Worm (Caenorhabditis elegans) whole organism, mixed stage, embryonic: ENCODE results near the gene F37C12.10.

Source experiments
- M03D4.4 ChIP-seq: sonication (generic microtip); optimal IDR thresholded peaks from 2 replicates; lab custom pipeline; 2017; ENCODE audit warnings: mild to moderate bottlenecking, missing genetic modification characterization, missing compliant biosample characterization
- bed-3 ChIP-seq: fragments of 200-800 bp; sonication (Bioruptor generic); optimal IDR thresholded peaks from 3 replicates; lab custom pipeline; 2018; ENCODE audit warnings: mild to moderate bottlenecking, missing genetic modification characterization, moderate library complexity, missing compliant biosample characterization
- blmp-1 ChIP-seq: fragments of 150-350 bp; optimal IDR thresholded peaks from 2 replicates; lab custom pipeline; 2014; ENCODE audit warnings: missing biosample characterization, missing genetic modification characterization
- ceh-39 ChIP-seq: fragments of 150-350 bp; optimal IDR thresholded peaks from 2 replicates; lab custom pipeline; 2014; ENCODE audit warnings: missing biosample characterization, missing genetic modification characterization
- ceh-43 ChIP-seq: fragments of 200-800 bp; sonication (Bioruptor generic); optimal IDR thresholded peaks from 2 replicates; lab custom pipeline; 2018; ENCODE audit warnings: mild to moderate bottlenecking, missing genetic modification characterization, moderate library complexity, missing compliant biosample characterization
- ceh-83 ChIP-seq: fragments of 200-800 bp; sonication (Bioruptor generic); optimal IDR thresholded peaks from 2 replicates; lab custom pipeline; 2018; ENCODE audit warnings: mild to moderate bottlenecking, missing genetic modification characterization, missing compliant biosample characterization
- ces-1 ChIP-seq: fragments of 150-350 bp; optimal IDR thresholded peaks from 2 replicates; lab custom pipeline; 2014; ENCODE audit warnings: missing biosample characterization, missing genetic modification reagents, missing genetic modification characterization
- cnd-1 ChIP-seq: fragments of 200-800 bp; sonication (Bioruptor generic); optimal IDR thresholded peaks from 2 replicates; lab custom pipeline; 2018; ENCODE audit warnings: mild to moderate bottlenecking, missing genetic modification characterization, missing compliant biosample characterization
- drap-1 ChIP-seq: fragments of 200-800 bp; sonication (Bioruptor generic); optimal IDR thresholded peaks from 3 replicates; lab custom pipeline; 2018; ENCODE audit warnings: mild to moderate bottlenecking, missing genetic modification characterization, missing compliant biosample characterization
- elt-1 ChIP-seq: sonication (generic microtip); optimal IDR thresholded peaks from 2 replicates; lab custom pipeline; 2017; ENCODE audit warnings: missing genetic modification characterization, mild to moderate bottlenecking, missing compliant biosample characterization, antibody characterized with exemption, moderate library complexity, borderline replicate concordance; ENCODE audit not compliant: insufficient read depth
- elt-3 ChIP-seq: fragments of 150-350 bp; optimal IDR thresholded peaks from 2 replicates; lab custom pipeline; 2014; ENCODE audit warnings: missing biosample characterization, missing genetic modification characterization
- flh-1 ChIP-seq: fragments of 200-800 bp; sonication (Bioruptor generic); optimal IDR thresholded peaks from 2 replicates; lab custom pipeline; 2018; ENCODE audit warnings: mild to moderate bottlenecking, missing genetic modification characterization, moderate library complexity, missing compliant biosample characterization
- ham-2 ChIP-seq: fragments of 200-800 bp; sonication (Bioruptor generic); optimal IDR thresholded peaks from 2 replicates; lab custom pipeline; 2018; ENCODE audit warnings: mild to moderate bottlenecking, missing genetic modification characterization, missing compliant biosample characterization
- hlh-1 ChIP-seq: fragments of 150-350 bp; optimal IDR thresholded peaks from 2 replicates; lab custom pipeline; 2014; ENCODE audit warnings: missing biosample characterization, missing genetic modification reagents, missing genetic modification characterization
- lin-13 ChIP-seq: fragments of 150-350 bp; optimal IDR thresholded peaks from 2 replicates; lab custom pipeline; 2014; ENCODE audit warnings: missing biosample characterization, missing genetic modification characterization
- lin-32 ChIP-seq: fragments of 200-800 bp; sonication (Bioruptor generic); optimal IDR thresholded peaks from 2 replicates; lab custom pipeline; 2018; ENCODE audit warnings: mild to moderate bottlenecking, missing genetic modification characterization, missing compliant biosample characterization
- lsy-2 ChIP-seq: fragments of 150-350 bp; optimal IDR thresholded peaks from 2 replicates; lab custom pipeline; 2014; ENCODE audit warnings: missing biosample characterization, missing genetic modification characterization
- mab-5 ChIP-seq: fragments of 150-350 bp; optimal IDR thresholded peaks from 2 replicates; lab custom pipeline; 2014; ENCODE audit warnings: missing biosample characterization, missing genetic modification characterization
- mep-1 ChIP-seq: fragments of 150-350 bp; optimal IDR thresholded peaks from 2 replicates; lab custom pipeline; 2017; ENCODE audit warnings: missing biosample characterization, missing genetic modification reagents, missing genetic modification characterization, inconsistent platforms
- mls-2 ChIP-seq: sonication (generic microtip); optimal IDR thresholded peaks from 2 replicates; lab custom pipeline; 2016; ENCODE audit warnings: mild to moderate bottlenecking, missing genetic modification characterization, moderate library complexity, missing compliant biosample characterization
- nhr-12 ChIP-seq: fragments of 150-350 bp; optimal IDR thresholded peaks from 2 replicates; lab custom pipeline; 2014; ENCODE audit warnings: missing biosample characterization, missing genetic modification characterization
- nhr-2 ChIP-seq: fragments of 150-350 bp; optimal IDR thresholded peaks from 2 replicates; lab custom pipeline; 2014; ENCODE audit warnings: missing biosample characterization, missing genetic modification characterization
- nhr-237 ChIP-seq: fragments of 150-350 bp; optimal IDR thresholded peaks from 2 replicates; lab custom pipeline; 2014; ENCODE audit warnings: missing biosample characterization, missing genetic modification characterization
- nhr-28 ChIP-seq: fragments of 150-350 bp; optimal IDR thresholded peaks from 2 replicates; lab custom pipeline; 2014; ENCODE audit warnings: missing biosample characterization, missing genetic modification characterization
- nhr-76 ChIP-seq: sonication (generic microtip); optimal IDR thresholded peaks from 2 replicates; lab custom pipeline; 2017; ENCODE audit warnings: missing biosample characterization, missing genetic modification characterization
- pha-4 ChIP-seq: fragments of 150-350 bp; optimal IDR thresholded peaks from 2 replicates; lab custom pipeline; 2018; ENCODE audit warnings: missing biosample characterization, missing genetic modification reagents, missing genetic modification characterization
- sem-2 ChIP-seq: fragments of 200-800 bp; sonication (Bioruptor generic); optimal IDR thresholded peaks from 2 replicates; lab custom pipeline; 2018; ENCODE audit warnings: mild to moderate bottlenecking, missing genetic modification characterization, missing compliant biosample characterization
- snpc-4 ChIP-seq: fragments of 150-350 bp; optimal IDR thresholded peaks from 2 replicates; lab custom pipeline; 2014; ENCODE audit warnings: missing biosample characterization, missing genetic modification characterization
- sptf-1 ChIP-seq: sonication (generic microtip); optimal IDR thresholded peaks from 2 replicates; lab custom pipeline; 2017; ENCODE audit warnings: mild to moderate bottlenecking, missing genetic modification characterization, moderate library complexity, missing compliant biosample characterization
- tbx-8 ChIP-seq: fragments of 200-800 bp; sonication (Bioruptor generic); optimal IDR thresholded peaks from 2 replicates; lab custom pipeline; 2018; ENCODE audit warnings: mild to moderate bottlenecking, missing genetic modification characterization, moderate library complexity, missing compliant biosample characterization
- unc-120 ChIP-seq: sonication (generic microtip); optimal IDR thresholded peaks from 2 replicates; lab custom pipeline; 2017; ENCODE audit warnings: missing genetic modification characterization, missing compliant biosample characterization; ENCODE audit not compliant: poor library complexity, severe bottlenecking
- unc-39 ChIP-seq: fragments of 150-350 bp; optimal IDR thresholded peaks from 2 replicates; lab custom pipeline; 2014; ENCODE audit warnings: missing biosample characterization, missing genetic modification characterization
- unc-62 ChIP-seq: fragments of 150-350 bp; optimal IDR thresholded peaks from 2 replicates; lab custom pipeline; 2014; ENCODE audit warnings: missing biosample characterization, missing genetic modification reagents, missing genetic modification characterization
- zip-8 ChIP-seq: fragments of 150-350 bp; optimal IDR thresholded peaks from 2 replicates; lab custom pipeline; 2014; ENCODE audit warnings: missing biosample characterization, missing genetic modification characterization
- ztf-11 ChIP-seq: fragments of 150-350 bp; optimal IDR thresholded peaks from 2 replicates; lab custom pipeline; 2014; ENCODE audit warnings: missing biosample characterization, missing genetic modification characterization

Gene F37C12.10

DNA sequence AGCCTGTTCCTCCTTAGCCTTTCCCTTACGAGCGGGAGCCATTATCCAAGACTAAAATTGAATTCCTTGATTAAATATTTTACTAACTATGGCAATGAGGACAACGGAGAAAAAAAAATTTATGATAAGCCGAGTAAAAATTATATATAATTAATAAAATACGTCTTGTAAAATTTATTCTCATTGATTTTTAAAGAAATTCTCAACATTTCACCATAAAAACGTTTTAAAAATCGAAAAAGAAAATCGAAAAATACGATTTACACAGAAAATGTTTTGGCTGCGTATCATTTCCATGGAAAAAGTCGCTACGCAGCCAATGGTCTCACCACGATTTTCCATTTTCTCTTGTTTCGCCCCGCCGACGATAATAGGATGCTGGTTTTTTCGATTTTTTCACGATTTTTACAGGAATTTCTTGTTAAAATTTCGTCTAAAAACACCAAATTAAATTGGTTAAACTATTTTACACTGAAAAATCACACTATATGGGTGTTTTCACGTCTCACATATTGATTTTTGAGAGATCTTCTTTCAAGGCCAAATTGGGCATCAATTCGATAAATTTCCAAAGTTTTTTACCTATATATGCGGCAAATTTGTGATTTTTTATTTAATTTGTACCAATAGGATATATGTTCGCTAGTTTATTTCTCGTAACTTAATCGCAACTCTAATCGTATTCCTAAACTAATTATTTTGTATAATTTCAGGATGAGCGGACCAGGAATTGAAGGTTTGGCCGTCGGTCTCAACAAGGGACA, 8.5 kb downstream of the F37C12.10 start, which contains the start of the genes rps-14 and rpl-36:
TSS of gene rps-14 (minus strand) at position 51 of the 764 bp plus-strand sequence.
TSS of gene rpl-36 (plus strand) at position 714 of the 764 bp plus-strand sequence.
- TF ChIP-seq mab-5: no peak
- no peak for TF ChIP-seq unc-120 (tag; lab: Kevin White, UChicago)
- no peak for TF ChIP-seq bed-3 (GFP tag; lab: Kevin White, UChicago)
- TF ChIP-seq hlh-1: peak; percentile 4
- TF ChIP-seq snpc-4 (tag; lab: Kevin White, UChicago): no peak
- no peak for TF ChIP-seq nhr-12
- TF ChIP-seq flh-1: no peak
- peak; percentile 87 for TF ChIP-seq lin-13 (tag; lab: Kevin White, UChicago)
- no peak for TF ChIP-seq tbx-8 (GFP tag; lab: Kevin White, UChicago)
- no peak for TF ChIP-seq elt-1
- TF ChIP-seq lsy-2: peak; percentile 86
- TF ChIP-seq nhr-237 (tag; lab: Kevin White, UChicago): peak; percentile 92
- TF ChIP-seq nhr-28 (tag; lab: Kevin White, UChicago): no peak
- no peak for TF ChIP-seq elt-3 (tag; lab: Kevin White, UChicago)
- no peak for TF ChIP-seq nhr-76 (tag; lab: Kevin White, UChicago)
- TF ChIP-seq cnd-1 (tag; lab: Kevin White, UChicago): no peak
- TF ChIP-seq unc-62: no peak
- TF ChIP-seq ztf-11 (tag; lab: Kevin White, UChicago): no peak
- TF ChIP-seq sptf-1: peak; percentile 57
- no peak for TF ChIP-seq lin-32
- no peak for TF ChIP-seq mls-2 (tag; lab: Kevin White, UChicago)
- no peak for TF ChIP-seq drap-1 (GFP tag; lab: Kevin White, UChicago)
- no peak for TF ChIP-seq zip-8
- TF ChIP-seq ceh-43: no peak
- peak; percentile 76 for TF ChIP-seq ceh-39
- peak; percentile 41 for TF ChIP-seq ces-1
- TF ChIP-seq ham-2 (GFP tag; lab: Kevin White, UChicago): no peak
- peak; percentile 66 for TF ChIP-seq M03D4.4 (tag; lab: Kevin White, UChicago)
- peak; percentile 86 for TF ChIP-seq pha-4 (tag; lab: Kevin White, UChicago)
- no peak for TF ChIP-seq unc-39
- TF ChIP-seq nhr-2 (tag; lab: Kevin White, UChicago): peak; percentile 16
- TF ChIP-seq mep-1 (tag; lab: Kevin White, UChicago): peak; percentile 91
- no peak for TF ChIP-seq ceh-83 (GFP tag; lab: Kevin White, UChicago)
- TF ChIP-seq blmp-1 (tag; lab: Kevin White, UChicago): peak; percentile 15
- TF ChIP-seq sem-2 (GFP tag; lab: Kevin White, UChicago): no peak

- TF ChIP-seq lsy-2: no peak
- no peak for TF ChIP-seq nhr-12
- no peak for TF ChIP-seq snpc-4 (tag; lab: Kevin White, UChicago)
- no peak for TF ChIP-seq ces-1
- TF ChIP-seq hlh-1: no peak
These were observed 9.7 kb downstream of the F37C12.10 start for ce11 chrIII:7178497-7178896.

- TF ChIP-seq nhr-28 (tag; lab: Kevin White, UChicago): no peak
- no peak for TF ChIP-seq elt-1
- TF ChIP-seq sem-2 (GFP tag; lab: Kevin White, UChicago): no peak
- no peak for TF ChIP-seq zip-8
- no peak for TF ChIP-seq mab-5
- no peak for TF ChIP-seq mep-1 (tag; lab: Kevin White, UChicago)
- TF ChIP-seq lin-13 (tag; lab: Kevin White, UChicago): no peak
These were observed 18.1 kb downstream of the F37C12.10 start for ce11 chrIII:7170090-7170489.

ce11 chrIII:7167568-7167937, 20.6 kb downstream of the F37C12.10 start, which contains the start of gene acs-4:
Gene acs-4, plus strand, starts transcription at chrIII:7167838.
- TF ChIP-seq sptf-1 (no peak), ztf-11 (tag; lab: Kevin White, UChicago) (no peak), lin-13 (tag; lab: Kevin White, UChicago) (no peak), drap-1 (GFP tag; lab: Kevin White, UChicago) (no peak), cnd-1 (tag; lab: Kevin White, UChicago) (no peak), unc-62 (no peak), mls-2 (tag; lab: Kevin White, UChicago) (no peak), nhr-28 (tag; lab: Kevin White, UChicago) (no peak), nhr-237 (tag; lab: Kevin White, UChicago) (no peak), nhr-76 (tag; lab: Kevin White, UChicago) (no peak), flh-1 (no peak), mab-5 (no peak), pha-4 (tag; lab: Kevin White, UChicago) (no peak)
